Fruit fly (Drosophila melanogaster): Measurements from ENCODE around the gene CG4306.
A peak's percentile ranks its signal among the peaks of the same experiment; 100 is the strongest.

The CG4306 gene

dm6 chr3L:18439809-18440256 lies 23.1 kb downstream of the CG4306 start, which contains the start of gene skl (continued):
- TF ChIP-seq CG2199 (GFP tag; IDR thresholded peaks at IDR 0.05) (0 out of 3 replicates have a peak, but pooled peaks have one; percentile 52), zen (tag; optimal IDR thresholded peaks at IDR 0.05) (peak; percentile 17), sqz (GFP tag; optimal IDR thresholded peaks at IDR 0.05) (no peak), ranshi (GFP tag; IDR thresholded peaks at IDR 0.05) (no peak), pzg (GFP tag; optimal IDR thresholded peaks at IDR 0.05) (no peak)

- TF ChIP-seq gce (GFP tag; IDR thresholded peaks at IDR 0.05) (no peak), CG10321 (GFP tag; IDR thresholded peaks at IDR 0.05) (no peak), CG10267 (tag; optimal IDR thresholded peaks at IDR 0.05) (peak; percentile 5), prd (optimal IDR thresholded peaks at IDR 0.05) (no peak), prd (GFP tag; IDR thresholded peaks at IDR 0.05) (peak; percentile 58; the same call in 1 of the 3 replicates), lola (GFP tag; optimal IDR thresholded peaks at IDR 0.05) (peak in 1 of 3 experiments; percentile 31), CG17328 (GFP tag; IDR thresholded peaks at IDR 0.05) (0 out of 2 replicates have a peak, but pooled peaks have one; percentile 50), pum (GFP tag; optimal IDR thresholded peaks at IDR 0.05) (no peak), D (optimal IDR thresholded peaks at IDR 0.05) (no peak), D (GFP tag; optimal IDR thresholded peaks at IDR 0.05) (no peak), Gug (GFP tag; IDR thresholded peaks at IDR 0.05) (0 out of 4 replicates have a peak, but pooled peaks have one; percentile 5), zen (tag; optimal IDR thresholded peaks at IDR 0.05) (peak; percentile 34), phol (tag; optimal IDR thresholded peaks at IDR 0.05) (peak; percentile 7), NfI (GFP tag; optimal IDR thresholded peaks at IDR 0.05) (no peak), hb (GFP tag; IDR thresholded peaks at IDR 0.05; ENCODE audit: partially characterized antibody) (0 out of 3 replicates have a peak, but pooled peaks have one; percentile 12), CG18262 (tag; optimal IDR thresholded peaks at IDR 0.05) (peak; percentile 17), gem (tag; optimal IDR thresholded peaks at IDR 0.05) (peak; percentile 41), CG14710 (tag; optimal IDR thresholded peaks at IDR 0.05) (peak; percentile 12), dmrt11E (tag; optimal IDR thresholded peaks at IDR 0.05) (peak; percentile 69), az2 (GFP tag; optimal IDR thresholded peaks at IDR 0.05) (peak; percentile 11), bsh (GFP tag; optimal IDR thresholded peaks at IDR 0.05) (peak in 1 of 2 experiments; percentile 30), bab2 (GFP tag; optimal IDR thresholded peaks at IDR 0.05) (no peak), row (GFP tag; IDR thresholded peaks at IDR 0.05) (0 out of 3 replicates have a peak, but pooled peaks have one; percentile 16), cas (GFP tag; IDR thresholded peaks at IDR 0.05) (no peak), Xrp1 (GFP tag; IDR thresholded peaks at IDR 0.05) (peak; percentile 59), CG9727 (GFP tag; optimal IDR thresholded peaks at IDR 0.05) (peak; percentile 46), gsb (GFP tag; IDR thresholded peaks at IDR 0.05) (no peak), CG12391 (tag; optimal IDR thresholded peaks at IDR 0.05) (peak; percentile 10), NFAT (GFP tag; IDR thresholded peaks at IDR 0.05) (no peak), CG6689 (GFP tag; IDR thresholded peaks at IDR 0.05) (peak; percentile 21; the same call in 1 of the 2 replicates), CG30403 (GFP tag; optimal IDR thresholded peaks at IDR 0.05) (peak; percentile 1), CG16815 (GFP tag; optimal IDR thresholded peaks at IDR 0.05) (peak; percentile 6), oc (tag; optimal IDR thresholded peaks at IDR 0.05) (no peak), Xbp1 (GFP tag; optimal IDR thresholded peaks at IDR 0.05) (peak; percentile 15), ken (GFP tag; IDR thresholded peaks at IDR 0.05) (no peak), CG7357 (GFP tag; IDR thresholded peaks at IDR 0.05) (no peak), CG2712 (tag; optimal IDR thresholded peaks at IDR 0.05) (peak; percentile 26), grau (tag; optimal IDR thresholded peaks at IDR 0.05) (no peak)
Observed at dm6 chr3L:18430600-18430999, 32.4 kb downstream of the CG4306 start.
